Worm (Caenorhabditis elegans) whole organism, L1 larva: Measurements from ENCODE around the gene Y46E12BL.2.

Experiments used
- Y116A8C.19 ChIP-seq: sonication (generic microtip); optimal IDR thresholded peaks from 2 replicates; lab custom pipeline; 2016; ENCODE audit warnings: missing compliant biosample characterization, missing genetic modification characterization, borderline replicate concordance
- alr-1 ChIP-seq: fragments of 200-800 bp; sonication (Bioruptor generic); optimal IDR thresholded peaks from 2 replicates; lab custom pipeline; 2018; ENCODE audit warnings: borderline replicate concordance, mild to moderate bottlenecking, missing genetic modification characterization, missing compliant biosample characterization
- aly-2 ChIP-seq: fragments of 150-350 bp; optimal IDR thresholded peaks from 2 replicates; lab custom pipeline; 2014; ENCODE audit warnings: missing biosample characterization, missing genetic modification characterization
- blmp-1 ChIP-seq: fragments of 150-350 bp; optimal IDR thresholded peaks from 2 replicates; lab custom pipeline; 2014; ENCODE audit warnings: missing biosample characterization, missing genetic modification characterization
- ceh-63 ChIP-seq: fragments of 200-800 bp; sonication (Bioruptor generic); optimal IDR thresholded peaks from 2 replicates; lab custom pipeline; 2018; ENCODE audit warnings: mild to moderate bottlenecking, missing genetic modification characterization, missing compliant biosample characterization
- ceh-82 ChIP-seq, 3 experiments: fragments of 150-350 bp in 1 of 3; sonication (generic microtip) in 2 of 3; optimal IDR thresholded peaks; 2 replicates each; lab custom pipeline; 2014 to 2017; ENCODE audit warnings: missing biosample characterization in 3 of 3, missing genetic modification characterization in 3 of 3
- ceh-88 ChIP-seq: fragments of 200-800 bp; sonication (Bioruptor generic); IDR thresholded peaks from 2 replicates; pipeline ENCODE4 v1.3.6; 2022; ENCODE audit warnings: missing genetic modification characterization, missing compliant biosample characterization
- ceh-90 ChIP-seq: sonication (generic microtip); optimal IDR thresholded peaks from 2 replicates; lab custom pipeline; 2016; ENCODE audit warnings: missing genetic modification characterization, missing compliant biosample characterization
- ces-1 ChIP-seq: fragments of 150-350 bp; optimal IDR thresholded peaks from 2 replicates; lab custom pipeline; 2014; ENCODE audit warnings: missing biosample characterization, missing genetic modification reagents, missing genetic modification characterization
- dsc-1 ChIP-seq: sonication (generic microtip); optimal IDR thresholded peaks from 2 replicates; lab custom pipeline; 2016; ENCODE audit warnings: mild to moderate bottlenecking, missing genetic modification characterization, missing compliant biosample characterization
- efl-1 ChIP-seq, 4 experiments: fragments of 150-350 bp; optimal IDR thresholded peaks in 3 of 4; peaks in 1 of 4; 1 replicate in 1 of 4; 2 replicates in 3 of 4; lab custom pipeline; 2014; ENCODE audit warnings: missing biosample characterization in 2 of 4, missing genetic modification characterization in 2 of 4, missing genetic modification reagents in 2 of 4
- egl-13 ChIP-seq: sonication (generic microtip); optimal IDR thresholded peaks from 2 replicates; lab custom pipeline; 2016; ENCODE audit warnings: missing genotype, missing genetic modification reagents, missing genetic modification characterization, missing compliant biosample characterization
- elt-2 ChIP-seq: sonication (generic microtip); optimal IDR thresholded peaks from 2 replicates; lab custom pipeline; 2016; ENCODE audit warnings: missing genetic modification characterization, mild to moderate bottlenecking, inconsistent platforms, missing compliant biosample characterization, missing genetic modification reagents
- elt-3 ChIP-seq, 6 experiments: fragments of 150-350 bp in 1 of 6; sonication (generic microtip); optimal IDR thresholded peaks; 2 replicates each; lab custom pipeline; 2017 to 2018; ENCODE audit warnings: missing biosample characterization in 6 of 6, missing genetic modification characterization in 6 of 6, inconsistent platforms in 1 of 6
- fos-1 ChIP-seq: fragments of 150-350 bp; optimal IDR thresholded peaks from 2 replicates; lab custom pipeline; 2014; ENCODE audit warnings: missing biosample characterization, missing genetic modification characterization
- hlh-17 ChIP-seq: fragments of 200-800 bp; sonication (Bioruptor generic); optimal IDR thresholded peaks from 2 replicates; lab custom pipeline; 2018; ENCODE audit warnings: missing genetic modification characterization, mild to moderate bottlenecking, missing compliant biosample characterization, moderate library complexity, borderline replicate concordance
- hpl-2 ChIP-seq: fragments of 150-350 bp; optimal IDR thresholded peaks from 2 replicates; lab custom pipeline; 2014; ENCODE audit warnings: missing biosample characterization, missing genetic modification reagents, missing genetic modification characterization
- lin-13 ChIP-seq: fragments of 150-350 bp; optimal IDR thresholded peaks from 2 replicates; lab custom pipeline; 2014; ENCODE audit warnings: missing biosample characterization, missing genetic modification reagents, missing genetic modification characterization
- mab-9 ChIP-seq: fragments of 200-800 bp; sonication (Bioruptor generic); IDR thresholded peaks from 2 replicates; pipeline ENCODE4 v1.3.6; 2022; ENCODE audit warnings: missing genetic modification reagents, missing genetic modification characterization, missing compliant biosample characterization
- mdl-1 ChIP-seq, 2 experiments: fragments of 150-350 bp; optimal IDR thresholded peaks; 2 replicates each; lab custom pipeline; 2014 to 2017; ENCODE audit warnings: missing biosample characterization in 2 of 2, missing genetic modification characterization in 2 of 2, inconsistent platforms in 1 of 2
- mep-1 ChIP-seq: fragments of 150-350 bp; optimal IDR thresholded peaks from 2 replicates; lab custom pipeline; 2014; ENCODE audit warnings: missing biosample characterization, missing genetic modification characterization
- nhr-12 ChIP-seq: sonication (generic microtip); optimal IDR thresholded peaks from 2 replicates; lab custom pipeline; 2017; ENCODE audit warnings: missing biosample characterization, missing genetic modification characterization
- nhr-19 ChIP-seq: fragments of 200-800 bp; sonication (Bioruptor generic); conservative IDR thresholded peaks from 2 replicates; pipeline ENCODE4 v1.3.6; 2022; ENCODE audit warnings: missing genetic modification characterization, missing compliant biosample characterization
- nhr-20 ChIP-seq: sonication (generic microtip); optimal IDR thresholded peaks from 2 replicates; lab custom pipeline; 2016; ENCODE audit warnings: mild to moderate bottlenecking, missing genetic modification characterization, missing compliant biosample characterization
- nhr-237 ChIP-seq: fragments of 150-350 bp; optimal IDR thresholded peaks from 2 replicates; lab custom pipeline; 2014; ENCODE audit warnings: missing biosample characterization, missing genetic modification characterization
- nhr-71 ChIP-seq: sonication (generic microtip); optimal IDR thresholded peaks from 2 replicates; lab custom pipeline; 2016; ENCODE audit warnings: mild to moderate bottlenecking, missing genetic modification characterization, moderate library complexity, missing compliant biosample characterization
- nhr-77 ChIP-seq: fragments of 150-350 bp; optimal IDR thresholded peaks from 2 replicates; lab custom pipeline; 2014; ENCODE audit warnings: missing biosample characterization, missing genetic modification characterization
- nhr-85 ChIP-seq: sonication (generic microtip); peaks from one replicate; lab custom pipeline; 2016; ENCODE audit warnings: missing genetic modification characterization, inconsistent platforms, missing compliant biosample characterization
- pax-3 ChIP-seq: fragments of 200-800 bp; sonication (Bioruptor generic); optimal IDR thresholded peaks from 2 replicates; lab custom pipeline; 2018; ENCODE audit warnings: mild to moderate bottlenecking, missing genetic modification characterization, moderate library complexity, missing compliant biosample characterization
- snu-23 ChIP-seq: sonication (generic microtip); optimal IDR thresholded peaks from 2 replicates; lab custom pipeline; 2016; ENCODE audit warnings: missing genetic modification characterization, missing compliant biosample characterization
- sox-4 ChIP-seq: sonication (generic microtip); optimal IDR thresholded peaks from 2 replicates; lab custom pipeline; 2016; ENCODE audit warnings: missing genetic modification characterization, missing compliant biosample characterization
- swsn-7 ChIP-seq: sonication (generic microtip); optimal IDR thresholded peaks from 2 replicates; lab custom pipeline; 2016; ENCODE audit warnings: missing genetic modification characterization, missing compliant biosample characterization
- tbx-2 ChIP-seq: sonication (generic microtip); optimal IDR thresholded peaks from 2 replicates; lab custom pipeline; 2016; ENCODE audit warnings: missing genetic modification characterization, missing compliant biosample characterization
- tlp-1 ChIP-seq: fragments of 150-350 bp; optimal IDR thresholded peaks from 2 replicates; lab custom pipeline; 2014; ENCODE audit warnings: missing biosample characterization, missing genetic modification characterization
- unc-130 ChIP-seq: fragments of 150-350 bp; optimal IDR thresholded peaks from 2 replicates; lab custom pipeline; 2017; ENCODE audit warnings: missing biosample characterization, missing genetic modification characterization, inconsistent platforms
- unc-62 ChIP-seq: fragments of 150-350 bp; optimal IDR thresholded peaks from 2 replicates; lab custom pipeline; 2014; ENCODE audit warnings: missing biosample characterization, missing genetic modification reagents, missing genetic modification characterization
- unc-86 ChIP-seq: sonication (generic microtip); optimal IDR thresholded peaks from 2 replicates; lab custom pipeline; 2016; ENCODE audit warnings: missing genetic modification characterization, missing compliant biosample characterization
- ztf-4 ChIP-seq: fragments of 150-350 bp; optimal IDR thresholded peaks from 2 replicates; lab custom pipeline; 2014; ENCODE audit warnings: missing biosample characterization, missing genetic modification characterization

Y46E12BL.2 gene

DNA sequence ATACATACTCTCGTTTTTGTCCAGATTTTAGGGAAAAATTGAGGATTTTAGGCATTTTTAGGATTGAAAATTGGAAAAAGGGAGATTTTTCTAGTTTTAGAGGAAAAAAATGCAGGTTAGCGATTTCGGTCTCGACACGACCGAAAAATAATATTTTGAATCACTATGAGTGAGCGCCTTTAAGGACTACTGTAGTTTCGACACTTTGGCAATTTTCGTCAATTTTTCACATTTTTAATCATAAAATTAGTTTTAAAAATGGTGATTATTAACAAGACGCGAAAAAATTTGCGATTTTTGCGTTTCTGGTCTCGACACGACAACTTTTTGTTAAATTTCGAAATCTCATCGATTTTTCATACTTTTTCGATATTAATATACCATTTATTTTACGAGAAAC is 5.9 kb upstream of the Y46E12BL.2 start:
- TF ChIP-seq egl-13 (no peak), nhr-77 (tag; lab: Kevin White, UChicago) (peak; percentile 3)

DNA sequence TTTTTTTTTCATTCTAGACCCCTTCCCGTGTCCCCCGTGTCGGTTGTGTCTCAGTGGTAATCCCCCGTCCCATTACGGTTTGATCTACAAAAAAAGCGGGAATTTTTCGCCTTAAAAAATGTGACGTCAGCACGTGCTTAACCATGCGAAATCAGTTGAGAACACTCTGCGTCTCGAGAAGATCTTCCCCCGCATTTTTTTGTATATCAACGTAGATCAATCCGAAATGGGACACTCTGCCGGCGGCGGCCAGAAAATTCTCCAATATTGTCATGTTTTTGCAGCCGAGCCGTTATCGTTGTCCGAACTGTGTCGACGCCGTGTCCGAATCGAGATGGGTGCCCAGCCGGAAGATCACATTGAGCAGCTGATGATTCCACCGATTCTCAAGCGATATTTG is 4.7 kb upstream of the Y46E12BL.2 start:
- TF ChIP-seq swsn-7 (tag; lab: Kevin White, UChicago) (no peak), nhr-20 (tag; lab: Kevin White, UChicago) (no peak), ceh-90 (tag; lab: Kevin White, UChicago) (no peak), nhr-19 (GFP tag; lab: Robert Waterston, UW) (no peak), tbx-2 (tag; lab: Kevin White, UChicago) (no peak), lin-13 (GFP tag; lab: Kevin White, UChicago) (no peak), unc-62 (GFP tag; lab: Kevin White, UChicago) (no peak), efl-1 (optimal IDR thresholded peaks at IDR 0.05; lab: Kevin White, UChicago) (no peak), efl-1 (GFP tag; optimal IDR thresholded peaks at IDR 0.05 in 1 of 2; lab: Kevin White, UChicago) (no peak), ceh-63 (GFP tag; lab: Kevin White, UChicago) (no peak), ceh-82 (tag; optimal IDR thresholded peaks at IDR 0.05; lab: Kevin White, UChicago) (no peak), unc-86 (tag; lab: Kevin White, UChicago) (no peak), nhr-237 (tag; lab: Kevin White, UChicago) (no peak), mab-9 (GFP tag; lab: Robert Waterston, UW) (no peak)

DNA sequence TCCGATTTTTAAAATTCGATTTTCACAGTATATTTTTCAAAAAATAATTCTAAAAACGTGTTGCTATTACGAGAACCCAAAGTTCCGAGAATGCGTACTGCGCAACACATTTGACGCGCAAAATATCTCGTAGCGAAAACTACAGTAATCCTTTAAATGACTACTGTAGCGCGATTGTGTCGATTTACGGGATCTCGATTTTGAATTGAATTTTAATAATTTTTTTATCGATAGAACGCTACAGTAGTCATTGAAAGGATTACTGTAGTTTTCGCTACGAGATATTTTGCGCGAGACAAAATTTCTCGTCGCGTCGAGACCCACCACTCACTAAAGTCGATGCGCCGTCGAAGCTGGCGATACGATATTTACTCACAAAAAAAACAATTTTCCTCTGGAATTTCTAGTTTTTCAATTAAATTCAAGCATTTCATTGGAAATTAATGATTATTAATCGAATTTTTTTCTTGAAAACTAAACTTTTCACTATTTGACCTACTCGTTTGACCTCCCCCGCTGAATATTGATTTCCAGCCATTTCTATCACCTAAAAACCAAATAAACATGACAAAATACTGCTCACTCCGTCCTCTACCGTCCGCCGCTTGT is 2.9 kb upstream of the Y46E12BL.2 start, which contains the start of gene spsb-2:
TSS of gene spsb-2 (plus strand) at position 559 of the 609 bp plus-strand sequence.
- TF ChIP-seq mep-1 (tag; lab: Kevin White, UChicago) (no peak), tlp-1 (no peak), ces-1 (GFP tag; lab: Kevin White, UChicago) (no peak), ztf-4 (no peak), sox-4 (tag; lab: Kevin White, UChicago) (no peak), nhr-85 (tag; lab: Kevin White, UChicago) (peak; percentile 57), swsn-7 (tag; lab: Kevin White, UChicago) (no peak), elt-3 (tag; optimal IDR thresholded peaks at IDR 0.05; lab: Kevin White, UChicago) (no peak), lin-13 (GFP tag; lab: Kevin White, UChicago) (no peak), nhr-77 (tag; lab: Kevin White, UChicago) (no peak), hlh-17 (no peak), nhr-71 (tag; lab: Kevin White, UChicago) (no peak), efl-1 (optimal IDR thresholded peaks at IDR 0.05; lab: Kevin White, UChicago) (no peak), efl-1 (GFP tag; optimal IDR thresholded peaks at IDR 0.05 in 1 of 2; lab: Kevin White, UChicago) (peak in 1 of 2 experiments; percentile 17), ceh-88 (GFP tag; lab: Robert Waterston, UW) (0 out of 2 replicates have a peak, but pooled peaks have one; percentile 7)

DNA sequence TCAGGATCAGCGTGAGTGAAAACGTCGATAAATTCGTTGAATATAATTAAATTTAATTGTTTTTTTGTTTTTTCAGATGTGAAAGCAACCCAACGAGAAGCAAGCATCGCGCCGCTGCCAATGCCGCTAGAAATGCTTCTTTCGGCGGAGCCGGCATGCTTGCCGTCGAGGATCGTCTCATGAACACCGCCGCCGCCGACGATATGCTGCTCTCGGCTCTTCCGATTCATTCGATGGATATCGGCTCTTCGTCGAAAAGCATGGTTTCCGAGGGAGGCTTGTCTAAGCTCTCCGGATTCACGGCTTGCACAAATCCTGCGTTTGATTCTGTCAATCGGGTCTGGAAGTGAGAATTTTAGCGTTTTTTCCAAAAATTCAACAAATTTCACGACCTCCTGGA is 472 bp downstream of the Y46E12BL.2 start:
- TF ChIP-seq efl-1 (optimal IDR thresholded peaks at IDR 0.05; lab: Kevin White, UChicago) (no peak), efl-1 (GFP tag; optimal IDR thresholded peaks at IDR 0.05 in 1 of 2; lab: Kevin White, UChicago) (peak in 1 of 2 experiments; percentile 25), hlh-17 (no peak), dsc-1 (tag; lab: Kevin White, UChicago) (no peak), nhr-19 (GFP tag; lab: Robert Waterston, UW) (no peak), elt-2 (tag; lab: Kevin White, UChicago) (no peak)

DNA sequence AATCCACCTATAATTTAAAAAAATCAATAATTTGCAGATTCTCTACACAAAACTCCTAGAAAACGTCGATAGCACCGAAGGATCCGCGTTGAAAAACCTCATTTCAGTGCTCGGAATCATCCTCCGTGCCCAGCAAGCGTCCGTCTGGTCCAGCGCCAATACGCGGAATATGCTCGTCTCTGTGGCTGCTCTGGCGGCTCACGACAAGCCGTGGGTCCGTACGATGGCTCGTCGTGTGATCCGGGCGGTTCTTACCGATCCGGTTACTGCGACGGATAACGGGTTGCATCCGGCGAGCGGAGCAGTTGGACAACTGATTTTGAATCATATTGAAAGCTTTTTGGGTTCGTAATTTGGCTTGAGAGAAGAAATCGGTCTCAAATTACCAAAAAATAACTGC is 2.9 kb downstream of the Y46E12BL.2 start:
- no peak for TF ChIP-seq mep-1 (tag; lab: Kevin White, UChicago)
- TF ChIP-seq, all 84 proteins: peak for 0

DNA sequence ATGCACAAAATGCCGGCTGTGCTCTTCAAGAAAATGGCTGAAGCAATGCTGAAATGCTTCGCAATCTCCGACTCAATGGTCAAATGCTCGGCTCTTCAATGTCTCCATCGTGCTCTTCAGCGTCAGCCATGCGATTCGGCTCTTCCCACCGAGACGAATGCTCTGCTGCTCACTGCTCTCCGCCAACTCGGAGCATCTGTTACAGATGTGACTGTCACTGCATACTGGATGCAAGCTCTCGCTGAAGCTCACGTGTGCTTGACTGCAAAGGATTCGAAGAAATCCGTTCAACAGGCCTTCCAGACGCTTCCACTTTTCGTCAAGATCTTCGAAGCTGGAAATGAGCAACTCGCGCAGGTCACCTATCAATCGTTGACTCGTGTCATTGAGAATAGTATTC is 4.4 kb downstream of the Y46E12BL.2 start:
- TF ChIP-seq nhr-12 (tag; lab: Kevin White, UChicago) (no peak), alr-1 (tag; lab: Kevin White, UChicago) (no peak), mdl-1 (tag; optimal IDR thresholded peaks at IDR 0.05; lab: Kevin White, UChicago) (no peak), nhr-85 (tag; lab: Kevin White, UChicago) (no peak), aly-2 (tag; lab: Kevin White, UChicago) (no peak), unc-130 (tag; lab: Kevin White, UChicago) (no peak), pax-3 (no peak), unc-86 (tag; lab: Kevin White, UChicago) (no peak), swsn-7 (tag; lab: Kevin White, UChicago) (no peak), snu-23 (GFP tag; lab: Kevin White, UChicago) (no peak), hpl-2 (GFP tag; lab: Kevin White, UChicago) (no peak), lin-13 (GFP tag; lab: Kevin White, UChicago) (no peak), nhr-19 (GFP tag; lab: Robert Waterston, UW) (no peak), fos-1 (no peak), elt-3 (tag; optimal IDR thresholded peaks at IDR 0.05; lab: Kevin White, UChicago) (no peak), Y116A8C.19 (tag; lab: Kevin White, UChicago) (no peak), sox-4 (tag; lab: Kevin White, UChicago) (no peak), blmp-1 (tag; lab: Kevin White, UChicago) (no peak), nhr-77 (tag; lab: Kevin White, UChicago) (no peak)
